Worm (Caenorhabditis elegans): Measurements from ENCODE around the gene cisd-3.1.
A peak's percentile ranks its signal among the peaks of the same experiment; 100 is the strongest.

DNA sequence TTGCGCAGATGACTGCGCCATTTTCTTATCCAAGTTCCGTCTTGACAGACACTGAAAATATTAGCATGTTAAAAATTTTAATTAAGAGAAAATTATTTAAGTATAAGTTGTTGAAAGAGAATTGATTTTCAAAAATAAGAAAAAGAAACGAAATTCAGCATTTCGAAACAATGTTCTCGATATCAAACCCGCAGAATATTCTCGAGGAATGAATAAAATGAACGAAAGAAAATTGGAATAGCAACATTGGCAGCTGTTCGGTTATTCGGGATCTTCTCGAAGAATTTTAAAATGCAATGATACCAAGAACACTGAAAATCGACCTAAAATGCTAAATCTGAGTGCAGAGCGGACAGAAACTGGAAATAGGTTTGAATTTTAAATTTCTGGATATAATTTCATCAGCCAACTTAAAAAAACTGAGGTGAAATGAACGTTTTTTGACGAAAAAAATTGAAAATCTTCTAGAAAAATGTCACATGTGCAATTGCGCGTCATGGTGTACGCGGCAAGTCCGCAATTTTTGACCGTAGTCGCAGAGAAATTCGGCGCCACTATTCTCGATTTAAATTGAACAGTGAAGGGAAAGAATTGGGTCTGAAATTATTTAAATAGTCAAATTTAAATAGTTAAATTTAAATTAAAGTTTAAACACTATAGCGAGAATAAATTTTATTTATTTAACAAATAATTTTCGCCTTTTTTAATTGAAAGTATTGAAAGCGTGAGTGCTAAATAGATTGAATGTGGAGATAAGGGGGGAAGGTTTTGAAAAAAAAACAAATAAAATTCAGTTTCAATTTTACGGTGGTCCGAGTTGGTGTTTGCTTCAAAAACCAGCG is 34.4 kb upstream of the cisd-3.1 start, which contains the start of the genes cct-5 and F25F2.1:
- TF ChIP-seq ceh-16 (tag; optimal IDR thresholded peaks at IDR 0.05) (no peak), nhr-11 (tag; optimal IDR thresholded peaks at IDR 0.05) (no peak), nfya-1 (tag; optimal IDR thresholded peaks at IDR 0.05; ENCODE audit: insufficient read depth) (peak; percentile 79), elt-3 (tag; optimal IDR thresholded peaks at IDR 0.05) (no peak), unc-62 (GFP tag; optimal IDR thresholded peaks at IDR 0.05) (no peak), ztf-4 (tag; optimal IDR thresholded peaks at IDR 0.05) (no peak), ama-1 (optimal IDR thresholded peaks at IDR 0.05) (peak; percentile 52), aly-2 (tag; optimal IDR thresholded peaks at IDR 0.05) (no peak), pqm-1 (tag; optimal IDR thresholded peaks at IDR 0.05) (no peak), ztf-11 (tag; optimal IDR thresholded peaks at IDR 0.05) (no peak), elt-1 (tag; optimal IDR thresholded peaks at IDR 0.05) (peak; percentile 39)

Data from whole organism, L3 larva.